Worm (Caenorhabditis elegans): ENCODE data around the gene scd-2.

scd-2 gene

DNA sequence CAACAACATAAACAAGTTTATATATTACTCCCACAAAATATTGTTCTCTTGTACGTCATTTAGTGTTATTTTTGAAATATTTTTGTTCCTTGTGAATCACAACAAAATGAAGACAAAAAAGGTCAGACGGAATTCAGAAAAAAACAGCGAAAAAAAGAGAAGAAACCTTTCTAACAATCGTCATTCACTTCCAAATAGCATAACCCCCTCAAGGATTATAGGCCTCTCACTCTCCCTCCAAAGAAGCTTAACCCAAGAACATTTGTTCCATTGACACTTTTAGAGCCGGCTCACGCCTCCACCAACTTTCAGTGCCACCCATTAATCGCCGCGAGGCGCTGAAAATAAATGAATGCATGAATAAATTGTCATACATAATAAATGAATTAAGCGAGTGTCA, 26.5 kb downstream of the scd-2 start:
- TF ChIP-seq tbx-11 (GFP tag; IDR thresholded peaks at IDR 0.05) (no peak), flt-1 (GFP tag; IDR thresholded peaks at IDR 0.05) (no peak)

DNA sequence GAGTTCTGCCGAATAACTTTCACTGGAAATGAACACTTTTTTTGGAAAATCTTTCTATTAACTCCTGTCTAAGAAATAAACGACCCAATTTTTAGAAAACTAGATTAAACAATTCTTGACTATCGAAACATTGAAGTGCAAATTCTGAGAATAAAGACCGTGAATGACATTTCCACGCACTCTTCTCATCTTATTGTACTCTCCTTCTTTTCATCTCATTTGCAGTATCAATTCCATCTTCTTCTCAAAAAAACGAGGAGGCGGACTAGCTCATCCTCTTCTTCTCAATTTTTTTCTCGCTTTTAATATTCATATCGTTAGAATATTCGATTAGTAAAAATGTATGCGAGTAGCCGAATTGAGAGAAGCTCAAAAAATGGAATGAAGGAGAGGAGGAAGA, 28.6 kb downstream of the scd-2 start:
- no peak for TF ChIP-seq tbx-37 (GFP tag; conservative IDR thresholded peaks at IDR 0.05)
- no peak for TF ChIP-seq ama-1 (optimal IDR thresholded peaks at IDR 0.05)
- no peak for TF ChIP-seq pes-1 (GFP tag; IDR thresholded peaks at IDR 0.05)
- no peak for TF ChIP-seq B0310.2 (tag; optimal IDR thresholded peaks at IDR 0.05)
- TF ChIP-seq scrt-1 (GFP tag; IDR thresholded peaks at IDR 0.05), result no peak
- TF ChIP-seq ets-7 (tag; optimal IDR thresholded peaks at IDR 0.05), result no peak
- no peak for TF ChIP-seq F13C5.2 (tag; optimal IDR thresholded peaks at IDR 0.05)
- no peak for TF ChIP-seq hmbx-1 (tag; optimal IDR thresholded peaks at IDR 0.05)
- TF ChIP-seq ceh-36 (tag; optimal IDR thresholded peaks at IDR 0.05), result no peak
- TF ChIP-seq hmg-4 (GFP tag; optimal IDR thresholded peaks at IDR 0.05), result no peak
- no peak for TF ChIP-seq tbx-11 (GFP tag; IDR thresholded peaks at IDR 0.05)
- no peak for TF ChIP-seq ceh-13 (GFP tag; optimal IDR thresholded peaks at IDR 0.05)
- TF ChIP-seq tra-4 (tag; optimal IDR thresholded peaks at IDR 0.05), result no peak
- TF ChIP-seq aly-1 (tag; optimal IDR thresholded peaks at IDR 0.05), result no peak

DNA sequence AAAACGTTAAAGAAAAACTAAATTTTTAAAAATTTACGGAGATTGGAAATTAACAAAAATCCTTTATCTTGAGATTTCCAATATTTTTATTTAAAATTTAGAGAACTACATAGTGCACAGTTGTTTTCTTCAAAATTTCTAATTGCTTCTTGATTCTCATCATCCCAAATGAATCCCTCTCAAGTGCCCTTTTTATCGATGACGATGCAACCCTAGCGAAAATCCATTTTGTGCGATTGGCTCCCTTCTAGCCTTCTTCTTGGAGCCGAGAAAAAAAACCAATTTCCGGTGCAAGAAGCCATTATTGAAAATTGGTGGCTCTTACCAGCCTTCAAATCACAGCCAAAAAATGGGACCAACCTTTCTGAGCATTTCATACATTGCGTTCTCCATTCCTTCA, 29.5 kb downstream of the scd-2 start:
- no peak for TF ChIP-seq B0310.2 (tag; optimal IDR thresholded peaks at IDR 0.05)
- no peak for TF ChIP-seq ceh-13 (GFP tag; optimal IDR thresholded peaks at IDR 0.05)
- no peak for TF ChIP-seq ets-7 (tag; optimal IDR thresholded peaks at IDR 0.05)
- no peak for TF ChIP-seq tbx-11 (GFP tag; IDR thresholded peaks at IDR 0.05)
- TF ChIP-seq scrt-1 (GFP tag; IDR thresholded peaks at IDR 0.05), result no peak
- TF ChIP-seq ama-1 (optimal IDR thresholded peaks at IDR 0.05), result no peak
- no peak for TF ChIP-seq sea-1 (GFP tag; conservative IDR thresholded peaks at IDR 0.05)

DNA sequence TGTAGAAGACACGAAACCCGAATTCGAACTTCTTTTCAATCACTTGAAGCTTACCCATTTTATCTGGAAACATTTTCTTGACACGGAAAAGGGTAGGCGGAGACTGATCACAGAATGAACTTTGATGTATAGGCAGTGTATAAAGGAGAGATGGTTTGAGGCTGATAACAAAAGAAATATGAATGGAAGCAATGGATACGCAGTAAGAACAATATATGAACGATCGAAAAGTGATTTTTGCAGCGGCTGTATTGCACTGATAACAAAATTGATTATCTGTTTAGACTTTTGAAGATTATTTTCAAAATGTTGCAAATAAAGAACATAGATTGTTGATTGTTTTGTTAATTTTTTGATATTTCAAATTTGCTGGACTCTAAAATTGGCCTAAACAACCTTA, 32.7 kb downstream of the scd-2 start, which contains the start of gene pmp-5:
Gene pmp-5 (minus strand): TSS at position 63 of the 400 bp plus-strand sequence.
- TF ChIP-seq tbx-11 (GFP tag; IDR thresholded peaks at IDR 0.05) (no peak), pes-1 (GFP tag; IDR thresholded peaks at IDR 0.05) (no peak), hnd-1 (tag; optimal IDR thresholded peaks at IDR 0.05) (no peak), B0310.2 (tag; optimal IDR thresholded peaks at IDR 0.05) (no peak), scrt-1 (GFP tag; IDR thresholded peaks at IDR 0.05) (no peak), aly-1 (tag; optimal IDR thresholded peaks at IDR 0.05) (no peak), hmg-4 (GFP tag; optimal IDR thresholded peaks at IDR 0.05) (no peak), tbx-37 (GFP tag; conservative IDR thresholded peaks at IDR 0.05) (no peak)

DNA sequence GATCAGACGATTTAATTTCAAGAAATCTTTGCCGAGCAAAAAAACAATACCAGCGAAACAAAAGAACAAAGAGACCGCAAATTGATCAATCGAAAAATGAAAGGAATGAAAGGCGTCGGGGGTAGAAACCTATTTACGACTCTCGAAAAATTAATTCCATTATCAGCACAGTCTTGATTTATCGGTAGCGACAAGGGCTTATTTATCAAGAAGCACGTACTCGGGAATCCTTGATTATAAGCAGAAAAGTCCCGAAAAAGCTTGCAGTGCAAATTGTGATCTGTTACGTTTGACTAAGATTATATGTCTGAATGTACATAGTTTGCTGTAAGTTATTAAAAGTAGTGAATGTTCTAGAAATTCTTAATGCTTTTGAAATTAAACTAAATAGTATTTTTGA, 33.5 kb downstream of the scd-2 start:
- no peak for TF ChIP-seq tra-4 (tag; optimal IDR thresholded peaks at IDR 0.05)
- TF ChIP-seq ceh-36 (tag; optimal IDR thresholded peaks at IDR 0.05), result no peak
- no peak for TF ChIP-seq tbx-11 (GFP tag; IDR thresholded peaks at IDR 0.05)
- no peak for TF ChIP-seq hmg-4 (GFP tag; optimal IDR thresholded peaks at IDR 0.05)
- TF ChIP-seq ceh-13 (GFP tag; optimal IDR thresholded peaks at IDR 0.05), result no peak
- no peak for TF ChIP-seq hmbx-1 (tag; optimal IDR thresholded peaks at IDR 0.05)
- TF ChIP-seq sea-1 (GFP tag; conservative IDR thresholded peaks at IDR 0.05), result no peak

DNA sequence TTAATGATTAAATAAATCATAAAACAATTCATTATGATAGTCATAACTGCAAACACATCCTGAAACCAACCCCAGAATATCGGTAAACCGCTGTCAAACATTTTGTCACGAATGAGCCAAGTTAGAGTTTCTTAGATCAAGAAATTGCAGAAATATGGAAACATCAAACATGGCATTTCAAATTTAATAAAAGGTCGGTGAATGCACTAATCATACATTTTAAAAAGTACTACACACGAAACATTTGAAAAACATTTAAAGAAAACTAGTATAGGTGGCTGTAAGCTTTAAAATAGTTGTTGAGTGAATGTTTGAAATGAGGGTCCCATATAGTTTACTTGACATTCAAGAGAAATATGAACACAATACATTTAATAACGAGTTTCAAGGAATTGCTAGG, 35.7 kb downstream of the scd-2 start, which contains the start of gene str-180:
Gene str-180 (minus strand): TSS at position 101 of the 400 bp plus-strand sequence.
- TF ChIP-seq tbx-37 (GFP tag; conservative IDR thresholded peaks at IDR 0.05) (no peak), ama-1 (optimal IDR thresholded peaks at IDR 0.05) (no peak), B0310.2 (tag; optimal IDR thresholded peaks at IDR 0.05) (no peak), hnd-1 (tag; optimal IDR thresholded peaks at IDR 0.05) (no peak), hmg-4 (GFP tag; optimal IDR thresholded peaks at IDR 0.05) (no peak), ets-7 (tag; optimal IDR thresholded peaks at IDR 0.05) (no peak), ceh-13 (GFP tag; optimal IDR thresholded peaks at IDR 0.05) (no peak)

DNA sequence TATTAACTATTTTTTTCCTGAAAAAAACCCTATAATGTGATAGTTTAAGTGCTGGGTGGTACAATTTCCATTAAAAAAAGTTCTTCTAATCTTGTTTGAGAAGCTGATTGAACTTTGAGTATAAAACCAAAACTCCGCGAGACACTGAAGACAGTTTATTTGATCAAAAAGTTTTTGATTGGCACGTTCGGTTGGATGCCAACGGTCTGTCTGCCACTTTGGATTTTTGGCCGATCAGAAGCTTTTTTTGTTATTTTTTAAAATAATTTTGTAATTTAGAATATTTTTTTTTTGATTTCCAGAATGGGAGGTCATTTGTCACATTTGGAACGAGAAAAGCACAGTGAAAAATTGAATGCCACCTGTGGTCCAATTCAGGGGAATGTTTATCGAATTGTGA, 36.5 kb downstream of the scd-2 start, which contains the start of gene cest-28:
Gene cest-28 (plus strand): TSS at position 301 of the 400 bp plus-strand sequence.
- TF ChIP-seq tra-4 (tag; optimal IDR thresholded peaks at IDR 0.05), result no peak
- no peak for TF ChIP-seq aly-1 (tag; optimal IDR thresholded peaks at IDR 0.05)
- no peak for TF ChIP-seq ama-1 (optimal IDR thresholded peaks at IDR 0.05)
- TF ChIP-seq hnd-1 (tag; optimal IDR thresholded peaks at IDR 0.05), result no peak
- no peak for TF ChIP-seq hmbx-1 (tag; optimal IDR thresholded peaks at IDR 0.05)
- TF ChIP-seq tbx-37 (GFP tag; conservative IDR thresholded peaks at IDR 0.05), result no peak
- no peak for TF ChIP-seq pes-1 (GFP tag; IDR thresholded peaks at IDR 0.05)
- TF ChIP-seq B0310.2 (tag; optimal IDR thresholded peaks at IDR 0.05), result no peak
- TF ChIP-seq tbx-11 (GFP tag; IDR thresholded peaks at IDR 0.05), result no peak
- no peak for TF ChIP-seq scrt-1 (GFP tag; IDR thresholded peaks at IDR 0.05)
- TF ChIP-seq flt-1 (GFP tag; IDR thresholded peaks at IDR 0.05), result no peak
- TF ChIP-seq ceh-13 (GFP tag; optimal IDR thresholded peaks at IDR 0.05), result no peak
- TF ChIP-seq F13C5.2 (tag; optimal IDR thresholded peaks at IDR 0.05), result no peak
- TF ChIP-seq sea-1 (GFP tag; conservative IDR thresholded peaks at IDR 0.05), result no peak
- no peak for TF ChIP-seq hmg-4 (GFP tag; optimal IDR thresholded peaks at IDR 0.05)

DNA sequence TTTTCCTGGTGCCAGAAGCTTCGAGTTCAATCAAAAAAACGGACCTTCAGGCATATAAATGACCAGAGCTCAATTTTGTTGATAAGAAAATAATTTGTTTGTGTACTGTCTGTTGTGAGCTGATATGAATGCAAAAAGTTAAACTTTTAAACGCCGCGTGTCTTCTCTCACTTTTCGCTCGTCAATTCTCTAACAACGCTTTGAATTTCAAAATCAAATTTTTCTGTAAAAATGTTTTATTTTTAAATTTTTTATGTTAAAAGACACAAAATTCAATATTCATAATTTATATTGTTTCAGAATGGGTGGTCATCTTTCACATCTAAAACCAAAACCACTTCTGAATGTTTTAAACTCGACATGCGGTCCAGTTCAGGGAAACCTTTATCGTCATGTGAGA, 40.9 kb downstream of the scd-2 start, which contains the start of gene cest-31:
Gene cest-31 (plus strand): TSS at position 301 of the 400 bp plus-strand sequence.
- TF ChIP-seq flt-1 (GFP tag; IDR thresholded peaks at IDR 0.05) (no peak), tbx-37 (GFP tag; conservative IDR thresholded peaks at IDR 0.05) (no peak), F13C5.2 (tag; optimal IDR thresholded peaks at IDR 0.05) (no peak), ceh-36 (tag; optimal IDR thresholded peaks at IDR 0.05) (no peak), tbx-11 (GFP tag; IDR thresholded peaks at IDR 0.05) (no peak)

Data from whole organism, early embryonic.